Worm (Caenorhabditis elegans): ENCODE measurements around the gene srab-23.

The srab-23 gene

DNA sequence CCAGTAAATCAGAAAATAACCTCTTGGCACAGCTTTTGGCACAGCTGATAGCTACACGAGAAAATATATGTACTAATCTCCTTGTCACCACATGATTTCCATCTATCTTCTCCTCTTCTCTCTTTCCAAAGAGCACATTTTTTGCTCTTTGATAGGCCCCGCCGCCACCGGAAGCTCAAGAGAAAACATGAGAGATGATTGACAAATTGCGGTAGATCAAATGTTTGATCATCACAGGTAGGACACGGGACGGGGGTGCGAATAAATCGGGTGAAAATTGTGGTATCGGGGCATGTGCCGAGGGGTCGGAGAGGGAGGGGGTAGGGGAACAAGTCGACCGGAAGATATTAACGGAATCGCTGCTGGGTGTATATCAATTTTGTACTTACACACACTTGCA lies 40.6 kb upstream of the srab-23 start:
- TF ChIP-seq elt-3 (tag; optimal IDR thresholded peaks at IDR 0.05) (no peak), F13H6.1 (tag; optimal IDR thresholded peaks at IDR 0.05) (peak; percentile 14), snpc-4 (tag; optimal IDR thresholded peaks at IDR 0.05) (no peak), alr-1 (tag; optimal IDR thresholded peaks at IDR 0.05) (no peak), sem-4 (tag; optimal IDR thresholded peaks at IDR 0.05) (peak; percentile 26), C34F6.9 (tag; optimal IDR thresholded peaks at IDR 0.05) (peak; percentile 14)

DNA sequence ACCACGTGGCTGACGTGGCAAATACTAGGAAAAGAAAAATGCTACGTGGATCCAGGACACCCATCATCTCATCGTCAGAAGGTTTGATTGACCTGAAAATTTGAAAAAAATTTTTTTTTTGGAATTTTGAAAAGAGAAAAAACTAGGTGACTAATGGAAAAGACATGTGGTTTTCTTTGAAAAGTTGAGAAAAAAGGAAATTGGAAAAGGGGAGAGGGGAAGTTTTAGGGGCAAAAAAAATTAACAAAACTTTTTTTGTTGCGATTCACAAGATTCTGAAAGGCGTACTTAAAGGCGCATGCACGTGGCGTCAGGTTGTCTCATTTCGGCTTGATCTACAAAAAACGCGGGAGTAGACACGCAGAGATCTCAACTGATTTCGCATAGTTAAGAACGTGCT lies 37.4 kb upstream of the srab-23 start, which contains the start of gene Y40B10A.9:
Y40B10A.9 (minus strand) TSS at position 101 of the 400 bp plus-strand sequence.
- no peak for TF ChIP-seq nhr-23 (tag; optimal IDR thresholded peaks at IDR 0.05)

DNA sequence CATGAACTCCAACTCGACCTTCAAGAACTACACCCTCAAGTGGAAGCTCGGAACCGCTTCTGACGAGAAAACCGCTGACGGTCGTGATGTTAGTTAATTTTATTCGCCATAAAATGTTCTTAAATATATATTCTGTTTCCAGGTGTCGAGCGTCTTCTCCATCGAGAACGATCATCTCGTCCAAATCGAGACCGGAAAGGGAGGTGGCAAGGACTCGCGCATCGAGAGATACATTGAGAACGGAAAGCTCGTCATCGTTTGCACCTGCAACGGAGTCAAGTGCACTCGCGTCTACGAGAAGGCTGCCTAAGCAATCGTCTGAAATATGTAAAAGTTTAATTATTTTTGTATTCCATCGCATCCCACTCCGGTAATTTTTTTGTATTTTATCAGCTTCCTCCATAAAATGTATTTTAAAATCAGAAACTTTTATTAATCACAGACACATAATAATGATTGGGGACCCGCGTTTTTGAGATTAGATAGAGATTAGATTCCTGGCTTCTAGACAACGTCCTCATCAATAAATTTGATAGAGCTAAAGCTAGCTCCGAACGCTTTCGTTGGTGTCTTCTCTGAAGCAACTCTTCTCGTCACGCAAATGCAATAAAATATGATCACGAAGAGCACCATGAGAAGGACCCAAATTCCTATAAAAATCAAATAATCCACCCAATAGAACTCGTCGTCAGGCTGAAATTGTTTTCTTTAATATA lies 33.4 kb upstream of the srab-23 start:
- TF ChIP-seq fos-1 (tag; optimal IDR thresholded peaks at IDR 0.05) (no peak), nhr-6 (tag; optimal IDR thresholded peaks at IDR 0.05) (no peak), aly-2 (tag; optimal IDR thresholded peaks at IDR 0.05) (no peak), ceh-82 (tag; optimal IDR thresholded peaks at IDR 0.05) (no peak), mdl-1 (tag; optimal IDR thresholded peaks at IDR 0.05) (no peak), ztf-11 (tag; optimal IDR thresholded peaks at IDR 0.05) (no peak), ZK546.5 (tag; optimal IDR thresholded peaks at IDR 0.05) (no peak), nhr-25 (tag; optimal IDR thresholded peaks at IDR 0.05) (no peak), elt-1 (tag; optimal IDR thresholded peaks at IDR 0.05) (no peak)

DNA sequence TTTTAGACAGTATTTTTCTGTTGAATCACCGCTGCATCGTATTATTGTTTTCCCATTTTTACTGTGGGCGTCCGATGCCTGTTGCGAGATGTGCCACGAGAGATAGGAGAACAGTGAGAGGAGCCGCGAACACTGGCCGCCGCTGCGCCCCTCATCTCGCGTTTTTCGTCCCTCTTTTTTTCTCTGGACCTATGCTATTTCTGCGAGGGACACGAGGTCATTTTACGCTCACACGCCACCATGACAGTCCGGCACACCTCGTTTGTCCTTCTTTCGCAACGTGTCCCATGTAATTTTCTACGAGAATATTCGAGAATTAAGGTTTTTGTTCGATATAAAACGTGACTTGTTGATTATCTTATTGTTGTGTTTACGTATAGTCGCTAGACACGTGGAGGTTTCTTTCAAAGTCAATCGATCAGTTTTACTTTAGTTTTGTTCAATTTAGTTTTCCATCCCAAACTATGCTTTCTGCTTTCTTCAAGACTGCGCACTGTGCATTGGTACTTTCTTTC lies 32.6 kb upstream of the srab-23 start, which contains the start of gene lbp-9:
lbp-9 (plus strand) TSS at position 465 of the 515 bp plus-strand sequence.
- TF ChIP-seq nhr-10 (tag; optimal IDR thresholded peaks at IDR 0.05), result no peak
- peak; percentile 72 for TF ChIP-seq sma-3 (GFP tag; optimal IDR thresholded peaks at IDR 0.05)
- TF ChIP-seq unc-62 (GFP tag; optimal IDR thresholded peaks at IDR 0.05), result no peak
- TF ChIP-seq crh-2 (tag; optimal IDR thresholded peaks at IDR 0.05), result peak; percentile 83
- TF ChIP-seq ceh-82 (tag; optimal IDR thresholded peaks at IDR 0.05), result no peak
- TF ChIP-seq nhr-77 (tag; optimal IDR thresholded peaks at IDR 0.05), result no peak
- peak in 1 of 2 experiments; percentile 59 for TF ChIP-seq lsy-2 (tag; optimal IDR thresholded peaks at IDR 0.05)
- TF ChIP-seq nhr-23 (tag; optimal IDR thresholded peaks at IDR 0.05), result no peak
- TF ChIP-seq nhr-12 (tag; optimal IDR thresholded peaks at IDR 0.05), result no peak
- TF ChIP-seq aly-2 (tag; optimal IDR thresholded peaks at IDR 0.05), result no peak
- TF ChIP-seq Y55F3AM.14 (GFP tag; optimal IDR thresholded peaks at IDR 0.05), result no peak
- no peak for TF ChIP-seq elt-3 (tag; optimal IDR thresholded peaks at IDR 0.05)
- TF ChIP-seq gmeb-1 (tag; optimal IDR thresholded peaks at IDR 0.05), result peak; percentile 26
- TF ChIP-seq C34F6.9 (tag; optimal IDR thresholded peaks at IDR 0.05), result peak; percentile 88
- peak; percentile 87 for TF ChIP-seq nhr-25 (tag; optimal IDR thresholded peaks at IDR 0.05)
- TF ChIP-seq egl-27 (tag; optimal IDR thresholded peaks at IDR 0.05), result peak; percentile 20
- peak; percentile 79 for TF ChIP-seq nhr-129 (tag; optimal IDR thresholded peaks at IDR 0.05)
- peak; percentile 34 for TF ChIP-seq fos-1 (tag; optimal IDR thresholded peaks at IDR 0.05)
- no peak for TF ChIP-seq lin-13 (GFP tag; optimal IDR thresholded peaks at IDR 0.05)
- peak in 1 of 2 experiments; percentile 53 for TF ChIP-seq mdl-1 (tag; optimal IDR thresholded peaks at IDR 0.05)
- no peak for TF ChIP-seq elt-1 (tag; optimal IDR thresholded peaks at IDR 0.05)
- TF ChIP-seq ama-1 (optimal IDR thresholded peaks at IDR 0.05), result no peak
- no peak for TF ChIP-seq lin-39 (tag; optimal IDR thresholded peaks at IDR 0.05)
- peak; percentile 1 for TF ChIP-seq sem-4 (tag; optimal IDR thresholded peaks at IDR 0.05)
- TF ChIP-seq zag-1 (tag; optimal IDR thresholded peaks at IDR 0.05), result no peak
- TF ChIP-seq ztf-4 (tag; optimal IDR thresholded peaks at IDR 0.05), result peak; percentile 64
- no peak for TF ChIP-seq lin-11 (tag; optimal IDR thresholded peaks at IDR 0.05)
- TF ChIP-seq sma-9 (GFP tag; optimal IDR thresholded peaks at IDR 0.05), result peak; percentile 49
- TF ChIP-seq sma-9 (tag; optimal IDR thresholded peaks at IDR 0.05), result no peak
- TF ChIP-seq F13H6.1 (tag; optimal IDR thresholded peaks at IDR 0.05), result peak; percentile 25
- TF ChIP-seq blmp-1 (tag; optimal IDR thresholded peaks at IDR 0.05; ENCODE audit: insufficient read depth), result peak; percentile 2
